Fruit fly (Drosophila melanogaster) whole organism, embryonic: ENCODE results near the gene CG4017.
A peak's percentile ranks its signal among the peaks of the same experiment; 100 is the strongest.

ENCODE experiments used
- ATbp ChIP-seq: fragments of 200-800 bp; sonication (Bioruptor generic); optimal IDR thresholded peaks from 2 replicates; lab custom pipeline; 2017; ENCODE audit warnings: missing biosample characterization, mild to moderate bottlenecking, missing genetic modification characterization, missing genetic modification reagents
- Atf-2 ChIP-seq: fragments of 200-800 bp; sonication (Bioruptor generic); optimal IDR thresholded peaks from 2 replicates; lab custom pipeline; 2016; ENCODE audit warnings: missing biosample characterization, missing genetic modification characterization
- Awh ChIP-seq: fragments of 200-800 bp; sonication (Bioruptor generic); IDR thresholded peaks from 2 replicates; pipeline ENCODE4, ENCODE4 v1.3.6; 2022; ENCODE audit warnings: missing biosample characterization, missing genetic modification characterization
- CG10321 ChIP-seq: fragments of 200-800 bp; sonication (Bioruptor generic); IDR thresholded peaks from 2 replicates; pipeline ENCODE4 v1.3.6; 2022; ENCODE audit warnings: missing biosample characterization, missing genetic modification characterization
- CG10565 ChIP-seq: fragments of 200-800 bp; sonication (Bioruptor generic); optimal IDR thresholded peaks from 3 replicates; lab custom pipeline; 2016; ENCODE audit warnings: missing biosample characterization, mild to moderate bottlenecking, missing genetic modification characterization
- CG10979 ChIP-seq: fragments of 200-800 bp; sonication (Bioruptor generic); optimal IDR thresholded peaks from 2 replicates; lab custom pipeline; 2018; ENCODE audit warnings: missing biosample characterization, mild to moderate bottlenecking, missing genetic modification characterization, moderate library complexity
- CG13296 ChIP-seq: fragments of 200-800 bp; sonication (Bioruptor generic); optimal IDR thresholded peaks from 3 replicates; lab custom pipeline; 2018; ENCODE audit warnings: missing biosample characterization, mild to moderate bottlenecking, missing genetic modification characterization
- CG14667 ChIP-seq: fragments of 200-800 bp; sonication (Bioruptor generic); IDR thresholded peaks from 2 replicates; pipeline ENCODE4 v1.3.6; 2022; ENCODE audit warnings: missing biosample characterization, missing genetic modification characterization
- CG14965 ChIP-seq: fragments of 200-800 bp; sonication (Bioruptor generic); optimal IDR thresholded peaks from 2 replicates; lab custom pipeline; 2016; ENCODE audit warnings: missing biosample characterization, missing genetic modification characterization, borderline replicate concordance
- CG15479 ChIP-seq: fragments of 200-800 bp; sonication (Bioruptor generic); optimal IDR thresholded peaks from 3 replicates; lab custom pipeline; 2019; ENCODE audit warnings: missing biosample characterization, mild to moderate bottlenecking, missing genetic modification characterization, moderate library complexity
- CG18619 ChIP-seq: fragments of 200-800 bp; sonication (Bioruptor generic); optimal IDR thresholded peaks from 3 replicates; lab custom pipeline; 2017; ENCODE audit warnings: missing biosample characterization, mild to moderate bottlenecking, missing genetic modification characterization
- CG2116 ChIP-seq: fragments of 200-800 bp; sonication (Bioruptor generic); optimal IDR thresholded peaks from 3 replicates; lab custom pipeline; 2018; ENCODE audit warnings: missing biosample characterization, mild to moderate bottlenecking, missing genetic modification characterization
- CG32772 ChIP-seq: fragments of 200-800 bp; sonication (Bioruptor generic); IDR thresholded peaks from 2 replicates; pipeline ENCODE4 v1.3.6; 2022; ENCODE audit warnings: missing biosample characterization, missing genetic modification characterization
- CG4360 ChIP-seq: fragments of 200-800 bp; sonication (Bioruptor generic); IDR thresholded peaks from 2 replicates; pipeline ENCODE4 v1.3.6; 2022; ENCODE audit warnings: missing biosample characterization, missing genetic modification characterization
- CG43689 ChIP-seq: fragments of 200-800 bp; sonication (Bioruptor generic); IDR thresholded peaks from 2 replicates; pipeline ENCODE4 v1.3.6; 2022; ENCODE audit warnings: missing biosample characterization, missing genetic modification characterization
- CG6791 ChIP-seq: fragments of 200-800 bp; sonication (Bioruptor generic); IDR thresholded peaks from 3 replicates; pipeline ENCODE4 v1.3.6; 2022; ENCODE audit warnings: missing biosample characterization, missing genetic modification characterization; ENCODE audit not compliant: partially characterized antibody
- CG7357 ChIP-seq: fragments of 200-800 bp; sonication (Bioruptor generic); IDR thresholded peaks from 3 replicates; pipeline ENCODE4 v1.3.6; 2022; ENCODE audit warnings: missing biosample characterization, missing genetic modification characterization
- CG8290 ChIP-seq, 3 experiments: fragments of 200-800 bp; sonication (Bioruptor generic); optimal IDR thresholded peaks; 2 replicates each; lab custom pipeline; 2016 to 2019; ENCODE audit warnings: missing biosample characterization in 3 of 3, missing genetic modification characterization in 3 of 3, mild to moderate bottlenecking in 2 of 3, moderate library complexity in 1 of 3
- CG8944 ChIP-seq: fragments of 200-800 bp; sonication (Bioruptor generic); optimal IDR thresholded peaks from 3 replicates; lab custom pipeline; 2016; ENCODE audit warnings: missing biosample characterization, missing genetic modification characterization
- CG9215 ChIP-seq: fragments of 200-800 bp; sonication (Bioruptor generic); IDR thresholded peaks from 2 replicates; pipeline ENCODE4 v1.3.6; 2022; ENCODE audit warnings: missing biosample characterization, missing genetic modification characterization
- CG9797 ChIP-seq: fragments of 200-800 bp; sonication (Bioruptor generic); optimal IDR thresholded peaks from 3 replicates; lab custom pipeline; 2018; ENCODE audit warnings: missing biosample characterization, mild to moderate bottlenecking, missing genetic modification characterization
- CG9876 ChIP-seq: fragments of 200-800 bp; sonication (Bioruptor generic); optimal IDR thresholded peaks from 2 replicates; lab custom pipeline; 2016; ENCODE audit warnings: missing biosample characterization, missing genetic modification characterization
- Doc3 ChIP-seq: fragments of 200-800 bp; sonication (Bioruptor generic); IDR thresholded peaks from 3 replicates; pipeline ENCODE4 v1.3.6; 2022; ENCODE audit warnings: missing biosample characterization, missing genetic modification characterization; ENCODE audit not compliant: partially characterized antibody
- Ets97D ChIP-seq: fragments of 200-800 bp; sonication (Bioruptor generic); optimal IDR thresholded peaks from 3 replicates; lab custom pipeline; 2016; ENCODE audit warnings: missing biosample characterization, missing genetic modification characterization
- HLH3B ChIP-seq: fragments of 200-800 bp; sonication (Bioruptor generic); IDR thresholded peaks from 2 replicates; pipeline ENCODE4 v1.3.6; 2022; ENCODE audit warnings: missing biosample characterization, missing genetic modification characterization
- HLH4C ChIP-seq: fragments of 200-800 bp; sonication (Bioruptor generic); IDR thresholded peaks from 3 replicates; pipeline ENCODE4 v1.3.6; 2022; ENCODE audit warnings: missing biosample characterization, missing genetic modification characterization; ENCODE audit not compliant: partially characterized antibody
- MTF-1 ChIP-seq: fragments of 200-800 bp; sonication (Bioruptor generic); optimal IDR thresholded peaks from 2 replicates; lab custom pipeline; 2018; ENCODE audit warnings: missing biosample characterization, mild to moderate bottlenecking, missing genetic modification characterization, borderline replicate concordance
- Sin3A ChIP-seq: fragments of >200 bp; optimal IDR thresholded peaks from 2 replicates; lab custom pipeline; 2018
- Spps ChIP-seq: fragments of 200-800 bp; sonication (Bioruptor generic); optimal IDR thresholded peaks from 2 replicates; lab custom pipeline; 2018; ENCODE audit warnings: missing biosample characterization, mild to moderate bottlenecking, missing genetic modification characterization
- Sry-β ChIP-seq: fragments of 200-800 bp; sonication (Bioruptor generic); optimal IDR thresholded peaks from 2 replicates; lab custom pipeline; 2018; ENCODE audit warnings: missing biosample characterization, mild to moderate bottlenecking, missing genetic modification characterization, moderate library complexity
- ash1 ChIP-seq: fragments of 200-800 bp; sonication (Bioruptor generic); optimal IDR thresholded peaks from 2 replicates; lab custom pipeline; 2018; ENCODE audit warnings: missing biosample characterization, mild to moderate bottlenecking, missing genetic modification characterization
- bab2 ChIP-seq: fragments of 200-800 bp; sonication (Bioruptor generic); optimal IDR thresholded peaks from 2 replicates; lab custom pipeline; 2016; ENCODE audit warnings: missing biosample characterization, missing genetic modification characterization
- bowl ChIP-seq: fragments of 200-800 bp; sonication (Bioruptor generic); IDR thresholded peaks from 2 replicates; pipeline ENCODE4 v1.3.6; 2022; ENCODE audit warnings: missing biosample characterization, missing genetic modification characterization
- eyg ChIP-seq: fragments of 200-800 bp; sonication (Bioruptor generic); optimal IDR thresholded peaks from 3 replicates; lab custom pipeline; 2016; ENCODE audit warnings: missing biosample characterization, missing genetic modification characterization
- gce ChIP-seq: fragments of 200-800 bp; sonication (Bioruptor generic); IDR thresholded peaks from 3 replicates; pipeline ENCODE4 v1.3.6; 2022; ENCODE audit warnings: missing biosample characterization, missing genetic modification characterization
- gem ChIP-seq: fragments of 200-800 bp; sonication (Bioruptor generic); optimal IDR thresholded peaks from 2 replicates; lab custom pipeline; 2019; ENCODE audit warnings: missing biosample characterization, mild to moderate bottlenecking, missing genetic modification characterization, moderate library complexity
- grau ChIP-seq: fragments of 200-800 bp; optimal IDR thresholded peaks from 3 replicates; lab custom pipeline; 2019; ENCODE audit warnings: missing biosample characterization, mild to moderate bottlenecking, missing genetic modification characterization, moderate library complexity
- hth ChIP-seq: fragments of >200 bp; optimal IDR thresholded peaks from 2 replicates; lab custom pipeline; 2017; ENCODE audit warnings: inconsistent platforms
- jigr1 ChIP-seq: fragments of 200-800 bp; sonication (Bioruptor generic); IDR thresholded peaks from 3 replicates; pipeline ENCODE4 v1.3.6; 2022; ENCODE audit warnings: missing biosample characterization, missing genetic modification characterization
- kni ChIP-seq: fragments of 200-800 bp; sonication (Bioruptor generic); optimal IDR thresholded peaks from 3 replicates; lab custom pipeline; 2017; ENCODE audit warnings: mild to moderate bottlenecking, missing biosample characterization, missing genetic modification reagents, missing genetic modification characterization
- lab ChIP-seq: fragments of 200-800 bp; sonication (Bioruptor generic); optimal IDR thresholded peaks from 3 replicates; lab custom pipeline; 2017; ENCODE audit warnings: missing biosample characterization, missing genetic modification characterization, mild to moderate bottlenecking, moderate library complexity, missing genetic modification reagents
- mam ChIP-seq: fragments of 200-800 bp; sonication (Bioruptor generic); optimal IDR thresholded peaks from 3 replicates; lab custom pipeline; 2016; ENCODE audit warnings: missing biosample characterization, missing genetic modification characterization
- nerfin-2 ChIP-seq: fragments of 200-800 bp; sonication (Bioruptor generic); IDR thresholded peaks from 2 replicates; pipeline ENCODE4 v1.3.6; 2022; ENCODE audit warnings: missing biosample characterization, missing genetic modification characterization; ENCODE audit not compliant: partially characterized antibody
- oc ChIP-seq: fragments of 200-800 bp; sonication (Bioruptor generic); optimal IDR thresholded peaks from 2 replicates; lab custom pipeline; 2018; ENCODE audit warnings: missing biosample characterization, mild to moderate bottlenecking, missing genetic modification characterization, moderate library complexity
- pb ChIP-seq: fragments of 200-800 bp; sonication (Bioruptor generic); optimal IDR thresholded peaks from 3 replicates; lab custom pipeline; 2016; ENCODE audit warnings: missing biosample characterization, missing genetic modification characterization
- pzg ChIP-seq: fragments of 200-800 bp; sonication (Bioruptor generic); optimal IDR thresholded peaks from 3 replicates; lab custom pipeline; 2018; ENCODE audit warnings: missing biosample characterization, mild to moderate bottlenecking, missing genetic modification characterization, moderate library complexity
- row ChIP-seq: fragments of 200-800 bp; sonication (Bioruptor generic); IDR thresholded peaks from 3 replicates; pipeline ENCODE4 v1.3.6; 2022; ENCODE audit warnings: missing biosample characterization, missing genetic modification characterization
- scrt ChIP-seq: fragments of 200-800 bp; sonication (Bioruptor generic); optimal IDR thresholded peaks from 2 replicates; lab custom pipeline; 2018; ENCODE audit warnings: missing biosample characterization, mild to moderate bottlenecking, missing genetic modification characterization, moderate library complexity
- slbo ChIP-seq: fragments of 200-800 bp; sonication (Bioruptor generic); IDR thresholded peaks from 2 replicates; pipeline ENCODE4 v1.3.6; 2022; ENCODE audit warnings: missing biosample characterization, missing genetic modification characterization
- trem ChIP-seq: fragments of 200-800 bp; optimal IDR thresholded peaks from 3 replicates; lab custom pipeline; 2019; ENCODE audit warnings: missing biosample characterization, mild to moderate bottlenecking, missing genetic modification characterization, moderate library complexity
- vfl ChIP-seq: fragments of 200-800 bp; sonication (Bioruptor generic); optimal IDR thresholded peaks from 2 replicates; lab custom pipeline; 2016; ENCODE audit warnings: missing biosample characterization, missing genetic modification characterization

CG4017 gene

DNA sequence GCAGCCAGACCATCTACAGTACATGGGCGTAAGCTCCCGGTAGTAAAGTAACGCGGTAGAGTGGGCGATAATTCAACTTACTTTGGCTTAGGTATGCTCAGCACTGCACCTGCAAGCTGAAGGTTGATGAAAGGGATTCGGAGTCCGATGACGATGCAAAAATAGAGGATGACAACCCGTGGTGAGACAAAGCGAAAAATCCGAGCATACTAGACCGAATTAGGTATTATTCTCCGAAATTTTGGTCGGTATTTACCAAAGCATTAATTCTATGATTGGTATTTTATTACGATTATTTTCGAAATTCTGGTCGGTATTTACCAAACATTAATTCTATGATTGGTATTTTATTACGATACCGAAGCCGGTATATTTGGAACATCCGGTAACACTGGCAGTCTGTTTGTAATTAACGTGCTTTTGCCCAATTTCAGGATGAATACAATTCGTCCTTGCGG lies 23.7 kb downstream of the CG4017 start, which contains the start of gene CG4036 (continued):
- TF ChIP-seq trem (tag; lab: Kevin White, UChicago) (peak; percentile 60), CG10979 (tag; lab: Kevin White, UChicago) (peak; percentile 19), CG43689 (GFP tag; lab: Robert Waterston, UW) (no peak), gem (tag; lab: Kevin White, UChicago) (no peak), grau (tag; lab: Kevin White, UChicago) (no peak), lab (GFP tag; lab: Kevin White, UChicago) (no peak), CG9876 (GFP tag; lab: Kevin White, UChicago) (no peak), CG7357 (GFP tag; lab: Robert Waterston, UW) (no peak), nerfin-2 (no peak), CG8290 (GFP tag; optimal IDR thresholded peaks at IDR 0.05; lab: Kevin White, UChicago) (no peak), CG8290 (tag; optimal IDR thresholded peaks at IDR 0.05; lab: Kevin White, UChicago) (peak in 1 of 2 experiments; percentile 54), CG13296 (GFP tag; lab: Kevin White, UChicago) (no peak), CG9797 (GFP tag; lab: Kevin White, UChicago) (peak; percentile 92), gce (no peak), HLH4C (GFP tag; lab: Robert Waterston, UW) (no peak), CG10565 (GFP tag; lab: Kevin White, UChicago) (no peak), bowl (no peak), Atf-2 (GFP tag; lab: Kevin White, UChicago) (no peak), Sry-β (GFP tag; lab: Kevin White, UChicago) (no peak), ATbp (GFP tag; lab: Kevin White, UChicago) (no peak), CG18619 (GFP tag; lab: Kevin White, UChicago) (no peak), CG10321 (GFP tag; lab: Robert Waterston, UW) (no peak), CG14965 (no peak), row (GFP tag; lab: Robert Waterston, UW) (no peak; the same call in 2 of the 3 replicates), Doc3 (GFP tag; lab: Robert Waterston, UW) (peak; percentile 42; the same call in 1 of the 3 replicates), vfl (GFP tag; lab: Kevin White, UChicago) (no peak), Sin3A (lab: Kevin White, UChicago) (peak; percentile 59), CG8944 (no peak), hth (no peak), ash1 (GFP tag; lab: Kevin White, UChicago) (no peak), CG2116 (peak; percentile 18), CG14667 (GFP tag; lab: Robert Waterston, UW) (no peak), mam (GFP tag; lab: Kevin White, UChicago) (no peak), CG4360 (GFP tag; lab: Robert Waterston, UW) (no peak), kni (GFP tag; lab: Kevin White, UChicago) (no peak), scrt (no peak), CG9215 (no peak), HLH3B (no peak), CG15479 (GFP tag; lab: Kevin White, UChicago) (no peak), bab2 (no peak), MTF-1 (GFP tag; lab: Kevin White, UChicago) (no peak), CG6791 (GFP tag; lab: Robert Waterston, UW) (peak; percentile 16; the same call in 1 of the 3 replicates), Spps (no peak), pb (GFP tag; lab: Kevin White, UChicago) (no peak), jigr1 (GFP tag; lab: Robert Waterston, UW) (no peak), oc (tag; lab: Kevin White, UChicago) (no peak), pzg (GFP tag; lab: Kevin White, UChicago) (peak; percentile 94), CG32772 (GFP tag; lab: Robert Waterston, UW) (no peak), Awh (GFP tag; lab: Robert Waterston, UW) (no peak), eyg (no peak), slbo (no peak), Ets97D (GFP tag; lab: Kevin White, UChicago) (peak; percentile 65)
